Worm (Caenorhabditis elegans) whole organism, early embryonic: ENCODE measurements around the gene spig-1.

Source experiments
- B0310.2 ChIP-seq: sonication (generic microtip); optimal IDR thresholded peaks from 2 replicates; lab custom pipeline; 2016; ENCODE audit warnings: mild to moderate bottlenecking, missing genetic modification characterization, missing compliant biosample characterization
- F13C5.2 ChIP-seq: sonication (generic microtip); optimal IDR thresholded peaks from 2 replicates; lab custom pipeline; 2017; ENCODE audit warnings: mild to moderate bottlenecking, missing genetic modification characterization, inconsistent platforms, missing compliant biosample characterization
- aly-1 ChIP-seq: sonication (generic microtip); optimal IDR thresholded peaks from 2 replicates; lab custom pipeline; 2016; ENCODE audit warnings: missing genetic modification characterization, missing compliant biosample characterization
- ama-1 ChIP-seq: fragments of 150-350 bp; optimal IDR thresholded peaks from 2 replicates; lab custom pipeline; 2014
- ceh-13 ChIP-seq: fragments of 200-800 bp; sonication (Bioruptor generic); optimal IDR thresholded peaks from 2 replicates; lab custom pipeline; 2018; ENCODE audit warnings: mild to moderate bottlenecking, missing genetic modification characterization, missing compliant biosample characterization
- ceh-36 ChIP-seq: sonication (generic microtip); optimal IDR thresholded peaks from 2 replicates; lab custom pipeline; 2016; ENCODE audit warnings: missing genetic modification characterization, inconsistent platforms, missing compliant biosample characterization
- ets-7 ChIP-seq: sonication (generic microtip); optimal IDR thresholded peaks from 2 replicates; lab custom pipeline; 2016; ENCODE audit warnings: missing genotype, missing genetic modification characterization, missing compliant biosample characterization
- flt-1 ChIP-seq: fragments of 200-800 bp; sonication (Bioruptor generic); IDR thresholded peaks from 2 replicates; pipeline ENCODE4 v1.3.6; 2022; ENCODE audit warnings: missing genetic modification characterization, missing compliant biosample characterization
- hmbx-1 ChIP-seq: sonication (generic microtip); optimal IDR thresholded peaks from 2 replicates; lab custom pipeline; 2016; ENCODE audit warnings: mild to moderate bottlenecking, missing genetic modification characterization, missing compliant biosample characterization
- hmg-4 ChIP-seq: fragments of 200-800 bp; sonication (Bioruptor generic); optimal IDR thresholded peaks from 2 replicates; lab custom pipeline; 2018; ENCODE audit warnings: mild to moderate bottlenecking, missing genetic modification characterization, missing compliant biosample characterization
- hnd-1 ChIP-seq: sonication (generic microtip); optimal IDR thresholded peaks from 2 replicates; lab custom pipeline; 2016; ENCODE audit warnings: missing genetic modification characterization, missing compliant biosample characterization
- pes-1 ChIP-seq: fragments of 200-800 bp; sonication (Bioruptor generic); IDR thresholded peaks from 2 replicates; pipeline ENCODE4 v1.3.6; 2022; ENCODE audit warnings: missing genetic modification reagents, missing genetic modification characterization, missing compliant biosample characterization
- scrt-1 ChIP-seq: fragments of 200-800 bp; sonication (Bioruptor generic); IDR thresholded peaks from 2 replicates; pipeline ENCODE4 v1.3.6; 2022; ENCODE audit warnings: missing genetic modification characterization, missing compliant biosample characterization
- sea-1 ChIP-seq: fragments of 200-800 bp; sonication (Bioruptor generic); conservative IDR thresholded peaks from 2 replicates; pipeline ENCODE4 v1.3.6; 2022; ENCODE audit warnings: missing genetic modification characterization, missing compliant biosample characterization
- tbx-11 ChIP-seq: fragments of 200-800 bp; sonication (Bioruptor generic); IDR thresholded peaks from 2 replicates; pipeline ENCODE4 v1.3.6; 2022; ENCODE audit warnings: missing genetic modification characterization, missing compliant biosample characterization
- tbx-37 ChIP-seq: fragments of 200-800 bp; sonication (Bioruptor generic); conservative IDR thresholded peaks from 2 replicates; pipeline ENCODE4 v1.3.6; 2022; ENCODE audit warnings: missing genetic modification reagents, missing genetic modification characterization, missing compliant biosample characterization
- tra-4 ChIP-seq: sonication (generic microtip); optimal IDR thresholded peaks from 2 replicates; lab custom pipeline; 2017; ENCODE audit warnings: missing genetic modification characterization, missing compliant biosample characterization

spig-1 gene

ce11 chrV:7051133-7051765 is at the start of gene spig-1, which contains the start of gene tofu-2:
TSS of gene spig-1 (plus strand) at chrV:7051715.
TSS of gene tofu-2 (minus strand) at chrV:7051248.
- no peak for TF ChIP-seq aly-1 (tag; lab: Kevin White, UChicago)
- TF ChIP-seq F13C5.2 (tag; lab: Kevin White, UChicago), result no peak
- TF ChIP-seq tbx-11 (GFP tag; lab: Robert Waterston, UW), result no peak
- TF ChIP-seq tbx-37 (GFP tag; lab: Robert Waterston, UW), result no peak
- TF ChIP-seq ets-7 (tag; lab: Kevin White, UChicago), result no peak
- no peak for TF ChIP-seq scrt-1
- no peak for TF ChIP-seq ceh-36 (tag; lab: Kevin White, UChicago)
- TF ChIP-seq ceh-13, result no peak
- TF ChIP-seq ama-1 (lab: Kevin White, UChicago), result no peak
- no peak for TF ChIP-seq sea-1
- TF ChIP-seq hnd-1 (tag; lab: Kevin White, UChicago), result no peak
- TF ChIP-seq hmg-4 (GFP tag; lab: Kevin White, UChicago), result no peak
- no peak for TF ChIP-seq flt-1
- TF ChIP-seq pes-1 (GFP tag; lab: Robert Waterston, UW), result no peak
- no peak for TF ChIP-seq hmbx-1 (tag; lab: Kevin White, UChicago)

- TF ChIP-seq hnd-1 (tag; lab: Kevin White, UChicago) (no peak), tbx-11 (GFP tag; lab: Robert Waterston, UW) (no peak), B0310.2 (tag; lab: Kevin White, UChicago) (no peak), hmbx-1 (tag; lab: Kevin White, UChicago) (no peak), ama-1 (lab: Kevin White, UChicago) (no peak), F13C5.2 (tag; lab: Kevin White, UChicago) (no peak), tbx-37 (GFP tag; lab: Robert Waterston, UW) (no peak)
These were observed 47.7 kb upstream of the spig-1 start, which contains the start of gene srab-4 for ce11 chrV:7003850-7004249. TSS of gene srab-4 (plus strand) at chrV:7004150.

DNA sequence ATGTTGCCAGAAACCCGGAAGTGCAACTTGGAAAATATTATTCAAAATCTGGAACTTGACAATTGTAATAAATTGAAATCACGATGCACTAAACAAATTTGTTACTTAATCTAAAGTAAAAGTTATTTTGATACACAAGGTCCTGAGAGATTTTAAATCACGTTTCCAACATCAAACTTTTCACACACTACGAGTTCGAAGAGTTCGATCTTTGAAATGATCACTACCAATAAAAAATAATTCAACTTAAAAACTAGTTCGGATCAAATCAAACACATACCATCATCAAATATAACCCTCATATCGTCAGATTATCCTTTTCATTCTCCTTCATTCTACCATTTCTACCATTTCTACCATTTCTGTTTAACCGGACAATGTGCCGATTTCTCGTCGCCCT is 45.6 kb upstream of the spig-1 start, which contains the start of gene spig-10:
spig-10 (plus strand) TSS at position 301 of the 400 bp plus-strand sequence.
- TF ChIP-seq sea-1 (no peak), ets-7 (tag; lab: Kevin White, UChicago) (no peak), flt-1 (no peak), hmbx-1 (tag; lab: Kevin White, UChicago) (no peak), tra-4 (tag; lab: Kevin White, UChicago) (no peak), pes-1 (GFP tag; lab: Robert Waterston, UW) (no peak), ceh-36 (tag; lab: Kevin White, UChicago) (no peak)

- no peak for TF ChIP-seq hmg-4 (GFP tag; lab: Kevin White, UChicago)
- TF ChIP-seq ets-7 (tag; lab: Kevin White, UChicago), result no peak
- TF ChIP-seq scrt-1, result no peak
- no peak for TF ChIP-seq flt-1
- TF ChIP-seq sea-1, result no peak
- no peak for TF ChIP-seq pes-1 (GFP tag; lab: Robert Waterston, UW)
- no peak for TF ChIP-seq ama-1 (lab: Kevin White, UChicago)
- TF ChIP-seq F13C5.2 (tag; lab: Kevin White, UChicago), result no peak
- TF ChIP-seq B0310.2 (tag; lab: Kevin White, UChicago), result no peak
- no peak for TF ChIP-seq hmbx-1 (tag; lab: Kevin White, UChicago)
- no peak for TF ChIP-seq tbx-37 (GFP tag; lab: Robert Waterston, UW)
These were observed 44.2 kb upstream of the spig-1 start, which contains the start of gene drd-10 for ce11 chrV:7007307-7007706. TSS of gene drd-10 (plus strand) at chrV:7007607.

DNA sequence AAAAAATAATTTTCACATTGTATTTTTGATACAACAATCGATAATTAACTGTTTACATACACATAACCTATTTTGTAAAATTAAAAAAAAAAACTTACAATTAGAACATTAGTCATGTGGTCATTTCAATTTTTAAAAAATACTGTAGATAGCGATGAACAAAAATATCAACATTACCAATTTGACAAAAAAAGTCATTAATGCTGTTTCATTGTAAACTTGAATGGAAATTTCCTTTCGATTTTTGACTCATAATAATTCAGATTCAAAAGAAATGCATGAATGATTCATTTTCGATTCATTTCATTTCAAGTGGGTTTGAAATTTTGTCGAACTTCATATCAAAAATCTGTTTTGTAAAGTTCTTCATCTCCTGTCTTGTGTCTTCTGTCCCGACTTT is 42.1 kb upstream of the spig-1 start, which contains the start of gene C33G8.2:
C33G8.2 (plus strand) TSS at position 301 of the 400 bp plus-strand sequence.
- no peak for TF ChIP-seq ceh-13
- no peak for TF ChIP-seq pes-1 (GFP tag; lab: Robert Waterston, UW)
- no peak for TF ChIP-seq ceh-36 (tag; lab: Kevin White, UChicago)
- TF ChIP-seq hmg-4 (GFP tag; lab: Kevin White, UChicago), result no peak
- TF ChIP-seq tra-4 (tag; lab: Kevin White, UChicago), result no peak
- no peak for TF ChIP-seq ets-7 (tag; lab: Kevin White, UChicago)
- no peak for TF ChIP-seq aly-1 (tag; lab: Kevin White, UChicago)
- no peak for TF ChIP-seq B0310.2 (tag; lab: Kevin White, UChicago)
- no peak for TF ChIP-seq F13C5.2 (tag; lab: Kevin White, UChicago)
- TF ChIP-seq tbx-37 (GFP tag; lab: Robert Waterston, UW), result no peak
- no peak for TF ChIP-seq tbx-11 (GFP tag; lab: Robert Waterston, UW)
- no peak for TF ChIP-seq hnd-1 (tag; lab: Kevin White, UChicago)
- no peak for TF ChIP-seq flt-1

DNA sequence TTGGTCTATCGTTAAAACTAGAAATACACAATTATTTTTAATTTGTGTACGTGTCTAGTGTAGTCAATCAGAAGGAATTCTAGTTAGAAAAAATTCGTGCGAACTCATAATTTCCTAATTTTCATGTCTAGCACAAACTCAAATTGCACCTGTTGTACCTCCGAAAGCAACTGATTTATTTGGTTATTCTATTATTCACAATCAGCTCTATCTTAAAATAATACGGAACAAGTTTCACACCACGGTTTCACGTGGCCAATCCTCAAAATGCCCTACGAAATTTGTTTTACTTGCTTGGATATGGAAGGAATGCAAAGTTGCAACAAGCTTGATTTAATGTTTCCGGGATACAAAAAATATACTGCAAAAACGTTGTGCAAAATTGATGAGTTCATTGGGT is 38.9 kb upstream of the spig-1 start, which contains the start of gene srw-127:
srw-127 (plus strand) TSS at position 301 of the 400 bp plus-strand sequence.
- no peak for TF ChIP-seq aly-1 (tag; lab: Kevin White, UChicago)
- no peak for TF ChIP-seq tra-4 (tag; lab: Kevin White, UChicago)

DNA sequence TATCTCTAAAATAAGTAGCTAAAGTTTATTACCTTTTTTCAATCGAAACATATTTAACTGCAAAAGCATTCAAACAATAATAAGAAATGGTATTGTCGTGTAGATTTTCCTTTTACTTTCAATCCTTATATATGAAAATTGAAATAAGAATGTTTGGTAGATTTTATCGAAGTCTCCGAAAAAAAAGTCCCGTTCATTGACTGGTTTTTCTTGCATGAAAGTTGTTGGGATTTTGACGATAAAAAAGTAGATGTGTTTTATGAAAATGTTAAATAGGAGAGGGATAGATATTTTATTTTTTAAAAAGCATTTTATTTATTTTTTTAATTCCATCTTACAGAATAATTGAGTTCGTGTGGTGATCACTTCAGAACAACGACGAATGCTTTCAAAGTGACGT is 35.6 kb upstream of the spig-1 start, which contains the start of gene C33G8.13:
C33G8.13 (minus strand) TSS at position 101 of the 400 bp plus-strand sequence.
- TF ChIP-seq pes-1 (GFP tag; lab: Robert Waterston, UW) (no peak), hmg-4 (GFP tag; lab: Kevin White, UChicago) (no peak), ets-7 (tag; lab: Kevin White, UChicago) (no peak), ama-1 (lab: Kevin White, UChicago) (no peak), tra-4 (tag; lab: Kevin White, UChicago) (no peak), scrt-1 (no peak), tbx-11 (GFP tag; lab: Robert Waterston, UW) (no peak)
